Worm (Caenorhabditis elegans): Measurements from ENCODE around the gene tin-9.1.

The tin-9.1 gene

DNA sequence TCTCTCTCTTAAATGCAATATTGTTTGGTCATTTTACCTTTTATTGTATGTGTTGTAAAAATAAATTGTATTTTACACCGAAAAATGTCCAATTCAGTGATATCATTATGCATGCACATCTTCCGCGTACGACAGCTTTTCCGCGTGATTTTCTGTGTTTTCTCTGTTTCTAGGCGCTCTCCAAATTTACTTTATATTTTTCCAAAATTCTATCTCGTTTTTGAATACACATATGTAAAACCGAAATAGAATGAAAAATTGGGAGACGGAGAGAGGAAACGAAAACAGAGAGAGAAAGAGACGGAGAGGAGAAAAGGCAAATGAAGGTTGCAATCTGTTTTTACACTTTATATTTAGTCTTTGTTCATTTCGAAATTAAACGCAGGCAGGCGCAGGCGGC lies 27.9 kb downstream of the tin-9.1 start:
- TF ChIP-seq lin-15B (tag; optimal IDR thresholded peaks at IDR 0.05) (no peak), elt-2 (tag; optimal IDR thresholded peaks at IDR 0.05) (peak; percentile 30), tlp-1 (tag; optimal IDR thresholded peaks at IDR 0.05) (no peak), mab-9 (GFP tag; IDR thresholded peaks at IDR 0.05) (no peak), grh-1 (GFP tag; IDR thresholded peaks at IDR 0.05) (no peak), sup-37 (GFP tag; optimal IDR thresholded peaks at IDR 0.05) (no peak), unc-30 (tag; optimal IDR thresholded peaks at IDR 0.05) (no peak), rnt-1 (tag; optimal IDR thresholded peaks at IDR 0.05) (no peak), lir-3 (tag; optimal IDR thresholded peaks at IDR 0.05; ENCODE audit: poor library complexity) (no peak), ceh-8 (GFP tag; optimal IDR thresholded peaks at IDR 0.05) (no peak), elt-3 (tag; optimal IDR thresholded peaks at IDR 0.05) (peak in 1 of 6 experiments; percentile 44), mep-1 (tag; optimal IDR thresholded peaks at IDR 0.05) (peak; percentile 67), nhr-12 (tag; optimal IDR thresholded peaks at IDR 0.05) (no peak), egl-27 (tag; optimal IDR thresholded peaks at IDR 0.05) (no peak), lin-14 (GFP tag; optimal IDR thresholded peaks at IDR 0.05) (peak; percentile 86), zip-4 (GFP tag; optimal IDR thresholded peaks at IDR 0.05) (no peak), mef-2 (tag; optimal IDR thresholded peaks at IDR 0.05) (no peak), fkh-8 (tag; optimal IDR thresholded peaks at IDR 0.05) (peak; percentile 62), dpl-1 (GFP tag; optimal IDR thresholded peaks at IDR 0.05) (peak; percentile 19 to 34 (median 20)), ceh-90 (tag; optimal IDR thresholded peaks at IDR 0.05) (no peak), C34B4.2 (tag; optimal IDR thresholded peaks at IDR 0.05) (no peak), blmp-1 (tag; optimal IDR thresholded peaks at IDR 0.05) (peak; percentile 35), unc-98 (GFP tag; IDR thresholded peaks at IDR 0.05) (no peak), lin-35 (GFP tag; optimal IDR thresholded peaks at IDR 0.05) (peak; percentile 27 to 44), fos-1 (tag; optimal IDR thresholded peaks at IDR 0.05) (no peak), ces-1 (GFP tag; optimal IDR thresholded peaks at IDR 0.05) (no peak), ceh-88 (GFP tag; IDR thresholded peaks at IDR 0.05) (no peak), ceh-63 (GFP tag; optimal IDR thresholded peaks at IDR 0.05) (no peak), nhr-77 (tag; optimal IDR thresholded peaks at IDR 0.05) (no peak), hlh-17 (GFP tag; optimal IDR thresholded peaks at IDR 0.05; ENCODE audit: borderline replicate concordance) (no peak), vab-15 (tag; optimal IDR thresholded peaks at IDR 0.05) (no peak), nhr-47 (tag; optimal IDR thresholded peaks at IDR 0.05) (peak; percentile 65), lin-39 (tag; optimal IDR thresholded peaks at IDR 0.05) (no peak), hlh-4 (tag; optimal IDR thresholded peaks at IDR 0.05) (no peak), pax-3 (tag; optimal IDR thresholded peaks at IDR 0.05) (no peak), Y116A8C.19 (tag; optimal IDR thresholded peaks at IDR 0.05; ENCODE audit: borderline replicate concordance) (no peak), fkh-4 (tag; optimal IDR thresholded peaks at IDR 0.05; ENCODE audit: borderline replicate concordance) (no peak), C16A3.4 (tag; optimal IDR thresholded peaks at IDR 0.05) (peak; percentile 9), nhr-11 (tag; optimal IDR thresholded peaks at IDR 0.05) (no peak), dsc-1 (tag; optimal IDR thresholded peaks at IDR 0.05) (peak; percentile 45), pag-3 (tag; optimal IDR thresholded peaks at IDR 0.05; ENCODE audit: borderline replicate concordance, insufficient read depth) (no peak), aha-1 (tag; optimal IDR thresholded peaks at IDR 0.05) (no peak), fkh-10 (GFP tag; optimal IDR thresholded peaks at IDR 0.05) (no peak), sox-4 (tag; optimal IDR thresholded peaks at IDR 0.05) (no peak), C04F5.9 (tag; optimal IDR thresholded peaks at IDR 0.05) (no peak), ets-5 (GFP tag; IDR thresholded peaks at IDR 0.05) (no peak), pqm-1 (tag; optimal IDR thresholded peaks at IDR 0.05) (no peak), nhr-20 (tag; optimal IDR thresholded peaks at IDR 0.05) (peak; percentile 42), jun-1 (tag; optimal IDR thresholded peaks at IDR 0.05) (peak; percentile 49), F16B12.6 (tag; optimal IDR thresholded peaks at IDR 0.05) (no peak), nhr-19 (GFP tag; conservative IDR thresholded peaks at IDR 0.05) (no peak), skn-1 (tag; optimal IDR thresholded peaks at IDR 0.05) (peak; percentile 44), irx-1 (tag; optimal IDR thresholded peaks at IDR 0.05) (peak; percentile 44)
